Fruit fly (Drosophila melanogaster) S2 (cell line): ENCODE data around the gene CG10864.

Source experiments
- CG8478 ChIP-seq: fragments of >200 bp; optimal IDR thresholded peaks from 2 replicates; lab custom pipeline; 2018
- CTCF ChIP-seq, 2 experiments: fragments of >200 bp; optimal IDR thresholded peaks; 2 replicates each; lab custom pipeline; 2018

CG10864 gene

DNA sequence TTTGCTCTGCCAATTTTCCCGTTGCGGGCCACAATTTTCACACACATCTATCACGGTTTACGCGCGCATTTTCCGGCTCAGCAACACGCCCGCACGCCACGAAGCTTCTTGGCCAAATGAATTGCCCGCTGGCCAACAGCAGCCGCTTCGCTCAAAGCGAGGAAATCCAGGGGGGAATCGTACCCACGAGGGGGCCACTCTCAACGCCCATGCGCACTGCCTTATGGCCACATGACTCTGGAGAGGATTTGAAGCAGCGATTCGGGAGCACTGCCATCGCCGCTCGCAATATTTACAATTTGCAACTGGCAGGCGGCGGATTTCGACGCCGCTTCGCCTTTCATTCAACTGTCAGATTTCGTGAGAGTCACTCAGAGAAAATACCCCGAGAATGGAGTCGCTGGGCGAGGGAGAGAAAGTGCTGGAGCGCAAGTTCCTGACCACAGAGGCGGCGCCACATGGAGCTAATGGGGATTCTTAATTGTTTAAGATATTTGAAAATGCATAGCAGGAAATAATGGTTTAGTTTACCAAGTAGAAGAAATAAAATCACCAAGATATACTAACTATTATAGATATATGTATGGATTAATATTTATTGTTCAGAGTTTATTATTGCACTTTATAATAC is 50.7 kb downstream of the CG10864 start, which contains the start of gene CG15803:
TSS of gene CG15803 (minus strand) at position 99 of the 631 bp plus-strand sequence.
- TF ChIP-seq CTCF (optimal IDR thresholded peaks at IDR 0.05; lab: Kevin White, UChicago) (no peak), CG8478 (lab: Kevin White, UChicago) (no peak)
